Worm (Caenorhabditis elegans) whole organism, midembryonic: ENCODE measurements around the gene kin-5.

ENCODE experiments used
- T22C8.4 ChIP-seq: fragments of 200-800 bp; sonication (Bioruptor generic); IDR thresholded peaks from 2 replicates; pipeline ENCODE4 v1.3.6; 2022; ENCODE audit warnings: missing genetic modification characterization, missing compliant biosample characterization
- cog-1 ChIP-seq: sonication (generic microtip); optimal IDR thresholded peaks from 2 replicates; lab custom pipeline; 2016; ENCODE audit warnings: missing genetic modification characterization, missing compliant biosample characterization
- flt-1 ChIP-seq: fragments of 200-800 bp; sonication (Bioruptor generic); IDR thresholded peaks from 2 replicates; pipeline ENCODE4 v1.3.6; 2022; ENCODE audit warnings: missing genetic modification characterization, missing compliant biosample characterization
- klf-2 ChIP-seq: fragments of 200-800 bp; sonication (Bioruptor generic); conservative IDR thresholded peaks from 2 replicates; pipeline ENCODE4 v1.3.6; 2022; ENCODE audit warnings: missing genetic modification reagents, missing genetic modification characterization, missing compliant biosample characterization
- med-1 ChIP-seq: sonication (generic microtip); optimal IDR thresholded peaks from 2 replicates; lab custom pipeline; 2017; ENCODE audit warnings: missing genetic modification characterization, mild to moderate bottlenecking, missing compliant biosample characterization, antibody characterized with exemption, missing genetic modification reagents; ENCODE audit not compliant: insufficient read depth
- ref-1 ChIP-seq: fragments of 200-800 bp; sonication (Bioruptor generic); conservative IDR thresholded peaks from 2 replicates; pipeline ENCODE4 v1.3.6; 2022; ENCODE audit warnings: missing genetic modification reagents, missing genetic modification characterization, missing compliant biosample characterization
- tab-1 ChIP-seq: fragments of 200-800 bp; sonication (Bioruptor generic); IDR thresholded peaks from 2 replicates; pipeline ENCODE4 v1.3.6; 2022; ENCODE audit warnings: missing genetic modification characterization, missing compliant biosample characterization
- ztf-29 ChIP-seq: fragments of 200-800 bp; sonication (Bioruptor generic); IDR thresholded peaks from 2 replicates; pipeline ENCODE4 v1.3.6; 2022; ENCODE audit warnings: missing genetic modification reagents, missing genetic modification characterization, missing compliant biosample characterization

The kin-5 gene

ce11 chrIV:9918021-9918420, 51.0 kb downstream of the kin-5 start:
- no peak for TF ChIP-seq med-1 (GFP tag; lab: Kevin White, UChicago)
- no peak for TF ChIP-seq ref-1 (GFP tag; lab: Robert Waterston, UW)
- no peak for TF ChIP-seq T22C8.4 (GFP tag; lab: Robert Waterston, UW)
- no peak for TF ChIP-seq tab-1
- no peak for TF ChIP-seq flt-1 (GFP tag; lab: Robert Waterston, UW)
- TF ChIP-seq ztf-29 (GFP tag; lab: Robert Waterston, UW): no peak
- TF ChIP-seq klf-2: no peak
- TF ChIP-seq cog-1 (tag; lab: Kevin White, UChicago): no peak
